Worm (Caenorhabditis elegans) whole organism, late embryonic: ENCODE data around the gene gpx-2.

Experiments
- nhr-11 ChIP-seq: fragments of 150-350 bp; optimal IDR thresholded peaks from 2 replicates; lab custom pipeline; 2014; ENCODE audit warnings: missing biosample characterization, missing genetic modification characterization
- pax-1 ChIP-seq: fragments of 150-350 bp; optimal IDR thresholded peaks from 2 replicates; lab custom pipeline; 2014; ENCODE audit warnings: missing biosample characterization, missing genetic modification characterization

- TF ChIP-seq nhr-11 (tag; lab: Kevin White, UChicago) (no peak), pax-1 (tag; lab: Kevin White, UChicago) (no peak)
Observed at ce11 chrII:14825413-14825812, 41.2 kb upstream of the gpx-2 start.
